Worm (Caenorhabditis elegans) whole organism, L2 larva: ENCODE results near the gene nhr-137.

Experiments used
- ama-1 ChIP-seq: fragments of 150-350 bp; optimal IDR thresholded peaks from 2 replicates; lab custom pipeline; 2018; ENCODE audit warnings: inconsistent platforms
- fos-1 ChIP-seq: fragments of 150-350 bp; optimal IDR thresholded peaks from 2 replicates; lab custom pipeline; 2014; ENCODE audit warnings: missing biosample characterization, missing genetic modification characterization
- lsy-2 ChIP-seq, 2 experiments: fragments of 150-350 bp in 1 of 2; sonication (generic microtip) in 1 of 2; optimal IDR thresholded peaks; 2 replicates each; lab custom pipeline; 2014 to 2017; ENCODE audit warnings: missing biosample characterization in 2 of 2, missing genetic modification characterization in 2 of 2
- mbf-1 ChIP-seq: sonication (generic microtip); optimal IDR thresholded peaks from 2 replicates; lab custom pipeline; 2017; ENCODE audit warnings: missing biosample characterization, missing genetic modification characterization
- nhr-11 ChIP-seq: fragments of 150-350 bp; optimal IDR thresholded peaks from 2 replicates; lab custom pipeline; 2014; ENCODE audit warnings: missing biosample characterization, missing genetic modification characterization
- nhr-12 ChIP-seq: fragments of 150-350 bp; optimal IDR thresholded peaks from 2 replicates; lab custom pipeline; 2014; ENCODE audit warnings: missing biosample characterization, missing genetic modification characterization
- nhr-237 ChIP-seq: fragments of 150-350 bp; optimal IDR thresholded peaks from 2 replicates; lab custom pipeline; 2014; ENCODE audit warnings: missing biosample characterization, missing genetic modification characterization
- sem-4 ChIP-seq: fragments of 150-350 bp; optimal IDR thresholded peaks from 2 replicates; lab custom pipeline; 2014; ENCODE audit warnings: missing biosample characterization, missing genetic modification reagents, missing genetic modification characterization
- snpc-4 ChIP-seq: fragments of 150-350 bp; optimal IDR thresholded peaks from 2 replicates; lab custom pipeline; 2014; ENCODE audit warnings: missing biosample characterization, missing genetic modification characterization

DNA sequence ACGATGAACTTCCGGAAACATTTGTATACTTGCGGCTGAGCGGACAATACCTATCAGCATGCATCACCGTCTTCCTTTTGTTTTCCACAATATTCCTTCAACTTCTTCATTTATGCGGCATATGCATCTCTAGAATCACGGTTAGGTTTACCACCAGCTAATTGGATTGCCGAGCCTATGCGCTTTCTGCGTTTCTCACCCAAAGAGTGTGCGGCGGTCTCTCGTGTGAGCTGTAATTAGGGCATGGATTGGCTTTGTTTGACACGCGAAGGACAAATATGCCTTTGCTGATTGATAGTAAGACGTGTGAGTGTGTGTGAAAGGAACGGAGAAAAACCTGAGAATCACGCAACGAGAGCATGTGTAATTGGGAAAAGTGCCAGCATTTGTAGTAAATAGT is 55.3 kb downstream of the nhr-137 start:
- TF ChIP-seq fos-1 (tag; lab: Kevin White, UChicago): no peak
- TF ChIP-seq mbf-1 (tag; lab: Kevin White, UChicago): no peak
- TF ChIP-seq ama-1 (lab: Kevin White, UChicago): no peak
- TF ChIP-seq sem-4 (tag; lab: Kevin White, UChicago): no peak
- TF ChIP-seq nhr-237 (tag; lab: Kevin White, UChicago): no peak
- TF ChIP-seq lsy-2 (tag; optimal IDR thresholded peaks at IDR 0.05; lab: Kevin White, UChicago): no peak
- TF ChIP-seq snpc-4 (tag; lab: Kevin White, UChicago): no peak
- no peak for TF ChIP-seq nhr-11 (tag; lab: Kevin White, UChicago)
- TF ChIP-seq nhr-12 (tag; lab: Kevin White, UChicago): no peak
